Fruit fly (Drosophila melanogaster): ENCODE measurements around the gene elm.

elm gene

dm6 chr3R:5672658-5673217 is 18.1 kb upstream of the elm start (continued):
- peak; percentile 54 for TF ChIP-seq CG2120 (GFP tag; optimal IDR thresholded peaks at IDR 0.05)
- TF ChIP-seq Usf (GFP tag; optimal IDR thresholded peaks at IDR 0.05) = peak; percentile 21
- TF ChIP-seq CG17568 (GFP tag; optimal IDR thresholded peaks at IDR 0.05) = peak; percentile 93
- peak; percentile 85 for TF ChIP-seq Hey (tag; optimal IDR thresholded peaks at IDR 0.05)
- TF ChIP-seq Mes4 (GFP tag; optimal IDR thresholded peaks at IDR 0.05) = peak; percentile 64
- peak; percentile 80 for TF ChIP-seq B-H2 (GFP tag; optimal IDR thresholded peaks at IDR 0.05)
- TF ChIP-seq CG33557 (GFP tag; optimal IDR thresholded peaks at IDR 0.05) = peak; percentile 89
- no peak for TF ChIP-seq CG11456 (GFP tag; IDR thresholded peaks at IDR 0.05)
- TF ChIP-seq NFAT (GFP tag; IDR thresholded peaks at IDR 0.05) = no peak
- peak; percentile 73 for TF ChIP-seq Xrp1 (GFP tag; IDR thresholded peaks at IDR 0.05)
- peak; percentile 38 for TF ChIP-seq fu2 (GFP tag; optimal IDR thresholded peaks at IDR 0.05)
- TF ChIP-seq fd102C (GFP tag; optimal IDR thresholded peaks at IDR 0.05) = peak; percentile 67
- TF ChIP-seq sima (GFP tag; optimal IDR thresholded peaks at IDR 0.05) = peak; percentile 32
- peak; percentile 39 for TF ChIP-seq CG13775 (GFP tag; optimal IDR thresholded peaks at IDR 0.05)
- TF ChIP-seq CG8478 (optimal IDR thresholded peaks at IDR 0.05) = no peak
- TF ChIP-seq CG16863 (GFP tag; optimal IDR thresholded peaks at IDR 0.05) = peak; percentile 67
- TF ChIP-seq CG10979 (tag; optimal IDR thresholded peaks at IDR 0.05) = peak; percentile 42
- peak; percentile 66 for TF ChIP-seq ara (GFP tag; IDR thresholded peaks at IDR 0.05)
- peak; percentile 76 for TF ChIP-seq CG12104 (GFP tag; optimal IDR thresholded peaks at IDR 0.05)
- TF ChIP-seq CG13287 (GFP tag; IDR thresholded peaks at IDR 0.05; ENCODE audit: partially characterized antibody) = peak; percentile 26; the same call in 1 of the 2 replicates
- TF ChIP-seq CG30431 (GFP tag; optimal IDR thresholded peaks at IDR 0.05) = peak; percentile 8
- TF ChIP-seq z (GFP tag; IDR thresholded peaks at IDR 0.05) = 0 out of 3 replicates have a peak, but pooled peaks have one; percentile 42
- peak; percentile 73 for TF ChIP-seq Nf-YB (GFP tag; optimal IDR thresholded peaks at IDR 0.05)
- TF ChIP-seq MBD-R2 (GFP tag; IDR thresholded peaks at IDR 0.05) = peak; percentile 22; the same call in 1 of the 2 replicates
- TF ChIP-seq CG34422 (GFP tag; IDR thresholded peaks at IDR 0.05) = peak; percentile 80; the same call in 1 of the 3 replicates
- peak; percentile 19; the same call in 1 of the 3 replicates for TF ChIP-seq dysf (GFP tag; IDR thresholded peaks at IDR 0.05)
- TF ChIP-seq unc-4 (GFP tag; IDR thresholded peaks at IDR 0.05; ENCODE audit: partially characterized antibody) = 0 out of 2 replicates have a peak, but pooled peaks have one; percentile 18
- TF ChIP-seq Vsx1 (GFP tag; optimal IDR thresholded peaks at IDR 0.05) = peak; percentile 88
- peak; percentile 22 for TF ChIP-seq CG4820 (GFP tag; optimal IDR thresholded peaks at IDR 0.05)
- TF ChIP-seq NK7.1 (GFP tag; optimal IDR thresholded peaks at IDR 0.05) = peak; percentile 71
- TF ChIP-seq dan (GFP tag; IDR thresholded peaks at IDR 0.05) = no peak
- TF ChIP-seq NC2β (GFP tag; optimal IDR thresholded peaks at IDR 0.05) = peak; percentile 76
- TF ChIP-seq CG10147 (GFP tag; optimal IDR thresholded peaks at IDR 0.05) = no peak
- peak; percentile 18 for TF ChIP-seq pnt (GFP tag; optimal IDR thresholded peaks at IDR 0.05)
- TF ChIP-seq CG1529 (GFP tag; optimal IDR thresholded peaks at IDR 0.05) = peak; percentile 87
- TF ChIP-seq CG1792 (GFP tag; optimal IDR thresholded peaks at IDR 0.05) = peak; percentile 56
- peak; percentile 14 for TF ChIP-seq CG14965 (GFP tag; optimal IDR thresholded peaks at IDR 0.05; ENCODE audit: borderline replicate concordance)
- TF ChIP-seq psq (GFP tag; optimal IDR thresholded peaks at IDR 0.05) = peak; percentile 36
- peak; percentile 91 for TF ChIP-seq CG12299 (tag; optimal IDR thresholded peaks at IDR 0.05)
- peak; percentile 78 for TF ChIP-seq Lhr (GFP tag; optimal IDR thresholded peaks at IDR 0.05)
- peak in 1 of 2 experiments; percentile 91 for TF ChIP-seq Eip74EF (GFP tag; optimal IDR thresholded peaks at IDR 0.05)
- TF ChIP-seq BtbVII (GFP tag; optimal IDR thresholded peaks at IDR 0.05) = peak; percentile 92
- TF ChIP-seq sna (GFP tag; IDR thresholded peaks at IDR 0.05; ENCODE audit: partially characterized antibody) = 0 out of 2 replicates have a peak, but pooled peaks have one; percentile 28
- peak; percentile 74; the same call in 2 of the 3 replicates for TF ChIP-seq gce (GFP tag; IDR thresholded peaks at IDR 0.05)
- TF ChIP-seq CTCF (GFP tag; optimal IDR thresholded peaks at IDR 0.05) = peak; percentile 47
- TF ChIP-seq CG7556 (GFP tag; optimal IDR thresholded peaks at IDR 0.05) = peak; percentile 79
- TF ChIP-seq ewg (GFP tag; optimal IDR thresholded peaks at IDR 0.05) = peak; percentile 63
- peak; percentile 57 for TF ChIP-seq Dek (tag; optimal IDR thresholded peaks at IDR 0.05)
- TF ChIP-seq pan (optimal IDR thresholded peaks at IDR 0.05) = no peak
- TF ChIP-seq pan (GFP tag; optimal IDR thresholded peaks at IDR 0.05 in 1 of 2, IDR thresholded peaks at IDR 0.05 in 1 of 2) = peak in 1 of 2 experiments; percentile 47

Data from whole organism, embryonic.